Worm (Caenorhabditis elegans) whole organism, midembryonic: ENCODE results near the gene F54F7.6.

Experiments used
- T22C8.4 ChIP-seq: fragments of 200-800 bp; sonication (Bioruptor generic); IDR thresholded peaks from 2 replicates; pipeline ENCODE4 v1.3.6; 2022; ENCODE audit warnings: missing genetic modification characterization, missing compliant biosample characterization
- cog-1 ChIP-seq: sonication (generic microtip); optimal IDR thresholded peaks from 2 replicates; lab custom pipeline; 2016; ENCODE audit warnings: missing genetic modification characterization, missing compliant biosample characterization
- flt-1 ChIP-seq: fragments of 200-800 bp; sonication (Bioruptor generic); IDR thresholded peaks from 2 replicates; pipeline ENCODE4 v1.3.6; 2022; ENCODE audit warnings: missing genetic modification characterization, missing compliant biosample characterization
- klf-2 ChIP-seq: fragments of 200-800 bp; sonication (Bioruptor generic); conservative IDR thresholded peaks from 2 replicates; pipeline ENCODE4 v1.3.6; 2022; ENCODE audit warnings: missing genetic modification reagents, missing genetic modification characterization, missing compliant biosample characterization
- med-1 ChIP-seq: sonication (generic microtip); optimal IDR thresholded peaks from 2 replicates; lab custom pipeline; 2017; ENCODE audit warnings: missing genetic modification characterization, mild to moderate bottlenecking, missing compliant biosample characterization, antibody characterized with exemption, missing genetic modification reagents; ENCODE audit not compliant: insufficient read depth
- ref-1 ChIP-seq: fragments of 200-800 bp; sonication (Bioruptor generic); conservative IDR thresholded peaks from 2 replicates; pipeline ENCODE4 v1.3.6; 2022; ENCODE audit warnings: missing genetic modification reagents, missing genetic modification characterization, missing compliant biosample characterization
- tab-1 ChIP-seq: fragments of 200-800 bp; sonication (Bioruptor generic); IDR thresholded peaks from 2 replicates; pipeline ENCODE4 v1.3.6; 2022; ENCODE audit warnings: missing genetic modification characterization, missing compliant biosample characterization
- ztf-23 ChIP-seq: fragments of 200-800 bp; sonication (Bioruptor generic); IDR thresholded peaks from 2 replicates; pipeline ENCODE4 v1.3.6; 2022; ENCODE audit warnings: missing genetic modification reagents, missing genetic modification characterization, missing compliant biosample characterization
- ztf-29 ChIP-seq: fragments of 200-800 bp; sonication (Bioruptor generic); IDR thresholded peaks from 2 replicates; pipeline ENCODE4 v1.3.6; 2022; ENCODE audit warnings: missing genetic modification reagents, missing genetic modification characterization, missing compliant biosample characterization

ce11 chrX:11909168-11909567 lies 44.0 kb downstream of the F54F7.6 start:
- TF ChIP-seq med-1 (GFP tag; lab: Kevin White, UChicago), result no peak
- TF ChIP-seq flt-1 (GFP tag; lab: Robert Waterston, UW), result no peak
- TF ChIP-seq cog-1, result no peak
- no peak for TF ChIP-seq tab-1 (GFP tag; lab: Robert Waterston, UW)
- TF ChIP-seq ztf-23 (GFP tag; lab: Robert Waterston, UW), result no peak
- no peak for TF ChIP-seq ztf-29
- no peak for TF ChIP-seq T22C8.4 (GFP tag; lab: Robert Waterston, UW)
- no peak for TF ChIP-seq ref-1
- no peak for TF ChIP-seq klf-2 (GFP tag; lab: Robert Waterston, UW)
